Fruit fly (Drosophila melanogaster): ENCODE data around the gene sov.

The sov gene

DNA sequence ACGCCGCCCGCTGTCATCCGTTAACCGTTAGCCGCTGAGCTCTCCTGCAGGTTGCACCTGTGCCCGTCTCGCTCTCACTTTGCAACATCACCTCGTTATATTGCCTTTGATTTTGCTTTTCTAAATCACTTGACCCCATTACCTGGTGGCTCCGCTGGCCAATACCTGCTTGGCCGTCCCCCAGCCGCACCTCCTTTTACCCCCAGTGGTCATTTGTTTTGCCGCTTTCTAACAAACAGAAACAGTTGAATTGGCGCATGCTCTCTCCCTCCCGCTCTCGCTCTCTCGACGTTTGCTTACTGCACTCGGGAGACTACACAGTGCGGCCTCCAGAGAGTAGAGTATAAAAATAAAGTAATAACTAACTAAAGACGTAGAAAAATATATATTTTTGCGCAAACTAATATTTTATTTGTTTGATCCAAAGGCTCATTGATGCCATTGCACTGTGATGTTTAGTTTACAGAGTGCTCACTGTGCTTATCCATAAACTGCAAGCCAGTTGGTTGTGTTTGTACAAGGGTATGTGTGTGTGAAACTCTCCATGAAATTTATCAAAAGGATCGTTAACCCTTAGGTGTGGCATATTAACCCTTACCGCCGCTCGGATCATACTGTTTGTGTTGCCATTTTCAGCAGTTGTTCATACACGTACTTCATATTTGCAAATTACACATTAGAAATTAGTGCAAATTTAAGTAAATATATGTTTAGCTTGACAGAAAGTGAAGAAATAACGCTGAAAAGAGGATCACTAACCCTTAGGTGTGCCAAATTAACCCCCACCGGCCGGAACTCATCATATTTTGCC is 48.6 kb downstream of the sov start (continued):
- TF ChIP-seq CG9876 (GFP tag; optimal IDR thresholded peaks at IDR 0.05) (no peak), CG11398 (GFP tag; optimal IDR thresholded peaks at IDR 0.05) (peak; percentile 15), Hand (GFP tag; optimal IDR thresholded peaks at IDR 0.05) (peak; percentile 64), CG15696 (tag; optimal IDR thresholded peaks at IDR 0.05) (peak; percentile 48), CG13424 (tag; optimal IDR thresholded peaks at IDR 0.05) (peak; percentile 70), CG6689 (GFP tag; IDR thresholded peaks at IDR 0.05) (peak; percentile 90), CG15601 (tag; optimal IDR thresholded peaks at IDR 0.05) (peak; percentile 64), Elba2 (GFP tag; optimal IDR thresholded peaks at IDR 0.05) (peak; percentile 12), BtbVII (GFP tag; optimal IDR thresholded peaks at IDR 0.05) (peak; percentile 13), D19B (GFP tag; optimal IDR thresholded peaks at IDR 0.05) (peak; percentile 49), wdn (GFP tag; IDR thresholded peaks at IDR 0.05) (peak; percentile 48; the same call in 1 of the 2 replicates), Oli (tag; optimal IDR thresholded peaks at IDR 0.05) (peak; percentile 79), CG7987 (GFP tag; optimal IDR thresholded peaks at IDR 0.05) (peak; percentile 12), Nf-YA (GFP tag; IDR thresholded peaks at IDR 0.05) (peak; percentile 79), Lhr (GFP tag; optimal IDR thresholded peaks at IDR 0.05) (peak; percentile 47), CG7556 (GFP tag; optimal IDR thresholded peaks at IDR 0.05) (peak; percentile 69), mam (GFP tag; optimal IDR thresholded peaks at IDR 0.05) (peak; percentile 62), CG7372 (GFP tag; IDR thresholded peaks at IDR 0.05) (peak; percentile 79), Dip2 (GFP tag; IDR thresholded peaks at IDR 0.05) (no peak), CG3163 (GFP tag; optimal IDR thresholded peaks at IDR 0.05) (peak; percentile 16), tio (GFP tag; optimal IDR thresholded peaks at IDR 0.05) (peak; percentile 79), cad (GFP tag; optimal IDR thresholded peaks at IDR 0.05) (no peak), z (GFP tag; IDR thresholded peaks at IDR 0.05) (no peak), stc (GFP tag; IDR thresholded peaks at IDR 0.05) (peak; percentile 91), E2f2 (GFP tag; IDR thresholded peaks at IDR 0.05) (peak; percentile 54; the same call in 1 of the 2 replicates), CG12236 (GFP tag; optimal IDR thresholded peaks at IDR 0.05) (peak; percentile 57), Rx (GFP tag; IDR thresholded peaks at IDR 0.05) (peak; percentile 89), her (GFP tag; optimal IDR thresholded peaks at IDR 0.05) (peak; percentile 59), cwo (GFP tag; optimal IDR thresholded peaks at IDR 0.05) (peak; percentile 69), Side (GFP tag; optimal IDR thresholded peaks at IDR 0.05) (no peak), chm (GFP tag; IDR thresholded peaks at IDR 0.05) (peak; percentile 90), CG17912 (GFP tag; optimal IDR thresholded peaks at IDR 0.05) (no peak), bcd (GFP tag; optimal IDR thresholded peaks at IDR 0.05) (no peak), H2.0 (GFP tag; IDR thresholded peaks at IDR 0.05) (peak; percentile 87), CG12155 (GFP tag; optimal IDR thresholded peaks at IDR 0.05) (peak; percentile 72), gsb-n (tag; optimal IDR thresholded peaks at IDR 0.05) (no peak), CG18262 (tag; optimal IDR thresholded peaks at IDR 0.05) (peak; percentile 74), CG4360 (GFP tag; IDR thresholded peaks at IDR 0.05) (peak; percentile 55), ato (GFP tag; IDR thresholded peaks at IDR 0.05; ENCODE audit: partially characterized antibody) (no peak), gce (GFP tag; IDR thresholded peaks at IDR 0.05) (peak; percentile 75; the same call in 1 of the 3 replicates), sim (GFP tag; IDR thresholded peaks at IDR 0.05) (peak; percentile 72; the same call in 1 of the 2 replicates), CG1233 (GFP tag; optimal IDR thresholded peaks at IDR 0.05) (peak; percentile 46), fd96Cb (tag; optimal IDR thresholded peaks at IDR 0.05) (peak; percentile 74), Sry-β (GFP tag; optimal IDR thresholded peaks at IDR 0.05) (no peak), jigr1 (GFP tag; IDR thresholded peaks at IDR 0.05) (peak; percentile 74; the same call in 2 of the 3 replicates), CG4328 (GFP tag; optimal IDR thresholded peaks at IDR 0.05) (peak; percentile 5), HmgZ (tag; optimal IDR thresholded peaks at IDR 0.05) (peak; percentile 51), CG8944 (GFP tag; optimal IDR thresholded peaks at IDR 0.05) (peak; percentile 43), lov (optimal IDR thresholded peaks at IDR 0.05) (no peak), lov (GFP tag; IDR thresholded peaks at IDR 0.05) (peak; percentile 87; the same call in 2 of the 3 replicates)
